Fruit fly (Drosophila melanogaster): ENCODE data around the gene CG31370.

dm6 chr3R:25279796-25280350 is 22.4 kb upstream of the CG31370 start, which contains the start of gene CG10514:
- TF ChIP-seq CG7928 (GFP tag; optimal IDR thresholded peaks at IDR 0.05) (no peak), hth (optimal IDR thresholded peaks at IDR 0.05) (no peak), ewg (GFP tag; optimal IDR thresholded peaks at IDR 0.05) (no peak), psq (GFP tag; optimal IDR thresholded peaks at IDR 0.05) (no peak), stwl (tag; optimal IDR thresholded peaks at IDR 0.05) (no peak), Fer2 (tag; optimal IDR thresholded peaks at IDR 0.05) (no peak), CG11247 (GFP tag; IDR thresholded peaks at IDR 0.05) (no peak), CG14014 (GFP tag; IDR thresholded peaks at IDR 0.05) (no peak), z (GFP tag; IDR thresholded peaks at IDR 0.05) (no peak)

All from whole organism, embryonic.